Fruit fly (Drosophila melanogaster): ENCODE data around the gene CG34159.

Gene CG34159

dm6 chr2L:10246785-10247190, 42.7 kb upstream of the CG34159 start, which contains the start of gene chico (continued):
- TF ChIP-seq chinmo (GFP tag; IDR thresholded peaks at IDR 0.05; ENCODE audit: partially characterized antibody): peak; percentile 76; the same call in 2 of the 4 replicates
- TF ChIP-seq slbo (GFP tag; IDR thresholded peaks at IDR 0.05): no peak
- no peak for TF ChIP-seq trh (GFP tag; optimal IDR thresholded peaks at IDR 0.05)
- no peak for TF ChIP-seq Hey (tag; optimal IDR thresholded peaks at IDR 0.05)
- TF ChIP-seq wek (GFP tag; optimal IDR thresholded peaks at IDR 0.05): peak; percentile 4
- no peak for TF ChIP-seq Gug (GFP tag; IDR thresholded peaks at IDR 0.05)
- no peak for TF ChIP-seq Chrac-16 (GFP tag; optimal IDR thresholded peaks at IDR 0.05)
- no peak for TF ChIP-seq sim (GFP tag; IDR thresholded peaks at IDR 0.05)
- TF ChIP-seq odd (GFP tag; optimal IDR thresholded peaks at IDR 0.05): no peak
- TF ChIP-seq her (GFP tag; optimal IDR thresholded peaks at IDR 0.05): peak; percentile 42
- TF ChIP-seq tll (GFP tag; optimal IDR thresholded peaks at IDR 0.05): no peak
- no peak for TF ChIP-seq HLH54F (GFP tag; optimal IDR thresholded peaks at IDR 0.05)
- peak; percentile 71; the same call in 1 of the 2 replicates for TF ChIP-seq CG32767 (GFP tag; IDR thresholded peaks at IDR 0.05)
- no peak for TF ChIP-seq Mad (GFP tag; optimal IDR thresholded peaks at IDR 0.05)
- no peak for TF ChIP-seq croc (GFP tag; conservative IDR thresholded peaks at IDR 0.05)
- no peak for TF ChIP-seq gcm (GFP tag; optimal IDR thresholded peaks at IDR 0.05)
- no peak for TF ChIP-seq CG15696 (tag; optimal IDR thresholded peaks at IDR 0.05)
- TF ChIP-seq sd (tag; optimal IDR thresholded peaks at IDR 0.05): peak; percentile 82
- no peak for TF ChIP-seq CG13424 (tag; optimal IDR thresholded peaks at IDR 0.05)
- no peak for TF ChIP-seq CG2678 (tag; optimal IDR thresholded peaks at IDR 0.05)
- peak; percentile 0 for TF ChIP-seq Spps (tag; optimal IDR thresholded peaks at IDR 0.05)
- no peak; the same call in 2 of the 3 replicates for TF ChIP-seq knrl (GFP tag; IDR thresholded peaks at IDR 0.05; ENCODE audit: partially characterized antibody)
- TF ChIP-seq pros (GFP tag; optimal IDR thresholded peaks at IDR 0.05): no peak
- TF ChIP-seq nerfin-1 (tag; optimal IDR thresholded peaks at IDR 0.05): peak; percentile 93
- TF ChIP-seq prd (optimal IDR thresholded peaks at IDR 0.05): no peak
- TF ChIP-seq prd (GFP tag; IDR thresholded peaks at IDR 0.05): no peak
- TF ChIP-seq CG16815 (GFP tag; optimal IDR thresholded peaks at IDR 0.05): no peak
- no peak for TF ChIP-seq wor (GFP tag; IDR thresholded peaks at IDR 0.05)
- TF ChIP-seq CG13624 (GFP tag; optimal IDR thresholded peaks at IDR 0.05): peak; percentile 68
- TF ChIP-seq CG2712 (tag; optimal IDR thresholded peaks at IDR 0.05): peak; percentile 33
- no peak for TF ChIP-seq CG18764 (GFP tag; optimal IDR thresholded peaks at IDR 0.05)
- no peak for TF ChIP-seq CG17612 (GFP tag; IDR thresholded peaks at IDR 0.05)
- TF ChIP-seq CG9609 (GFP tag; optimal IDR thresholded peaks at IDR 0.05): no peak
- TF ChIP-seq toy (GFP tag; IDR thresholded peaks at IDR 0.05): no peak
- TF ChIP-seq Xbp1 (GFP tag; optimal IDR thresholded peaks at IDR 0.05): no peak
- no peak for TF ChIP-seq CG3281 (GFP tag; optimal IDR thresholded peaks at IDR 0.05)
- TF ChIP-seq CG6683 (GFP tag; optimal IDR thresholded peaks at IDR 0.05): no peak
- no peak for TF ChIP-seq CG7839 (tag; optimal IDR thresholded peaks at IDR 0.05)
- TF ChIP-seq ham (GFP tag; IDR thresholded peaks at IDR 0.05): no peak
- TF ChIP-seq CG2116 (GFP tag; optimal IDR thresholded peaks at IDR 0.05): peak; percentile 68
- no peak for TF ChIP-seq CG11696 (GFP tag; IDR thresholded peaks at IDR 0.05)
- peak; percentile 17 for TF ChIP-seq CG17186 (GFP tag; optimal IDR thresholded peaks at IDR 0.05)
- TF ChIP-seq D (optimal IDR thresholded peaks at IDR 0.05): no peak
- no peak for TF ChIP-seq D (GFP tag; optimal IDR thresholded peaks at IDR 0.05)
- no peak for TF ChIP-seq CG3838 (GFP tag; optimal IDR thresholded peaks at IDR 0.05)
- TF ChIP-seq ERR (GFP tag; optimal IDR thresholded peaks at IDR 0.05): no peak
- no peak for TF ChIP-seq CG11247 (GFP tag; IDR thresholded peaks at IDR 0.05)
- TF ChIP-seq p53 (GFP tag; optimal IDR thresholded peaks at IDR 0.05): no peak
- no peak for TF ChIP-seq kni (GFP tag; optimal IDR thresholded peaks at IDR 0.05)
- TF ChIP-seq CG17912 (GFP tag; optimal IDR thresholded peaks at IDR 0.05): no peak
- TF ChIP-seq D19A (tag; optimal IDR thresholded peaks at IDR 0.05): no peak
- TF ChIP-seq hb (GFP tag; IDR thresholded peaks at IDR 0.05; ENCODE audit: partially characterized antibody): no peak

Data from whole organism, embryonic.